Fruit fly (Drosophila melanogaster): ENCODE results near the gene bcd.
A peak's percentile ranks its signal among the peaks of the same experiment; 100 is the strongest.

Gene bcd

DNA sequence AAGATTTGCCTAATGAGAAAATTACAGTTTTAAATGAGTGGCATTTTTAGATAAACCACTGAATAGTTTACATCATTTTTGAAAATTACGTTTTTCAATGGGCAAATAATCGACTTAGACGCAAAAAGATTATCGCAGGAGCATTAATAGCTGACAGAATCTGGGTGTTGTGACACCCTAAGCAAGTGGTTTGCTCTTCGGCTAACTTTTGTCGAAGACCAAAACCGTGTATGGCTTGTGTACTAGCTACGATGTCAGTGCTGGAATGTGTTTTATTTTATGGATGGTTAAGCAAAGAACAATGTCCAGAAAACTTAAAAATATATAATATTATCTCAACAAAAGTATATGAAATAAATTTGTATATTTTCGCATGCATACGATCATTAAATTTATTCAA is 50.4 kb downstream of the bcd start (continued):
- no peak for TF ChIP-seq CG31365 (tag; optimal IDR thresholded peaks at IDR 0.05)
- TF ChIP-seq CG6791 (GFP tag; IDR thresholded peaks at IDR 0.05; ENCODE audit: partially characterized antibody), result peak; percentile 70
- no peak for TF ChIP-seq CG15269 (tag; optimal IDR thresholded peaks at IDR 0.05)
- no peak for TF ChIP-seq CG9876 (GFP tag; optimal IDR thresholded peaks at IDR 0.05)
- TF ChIP-seq Hmx (GFP tag; optimal IDR thresholded peaks at IDR 0.05), result no peak
- no peak for TF ChIP-seq Camta (GFP tag; optimal IDR thresholded peaks at IDR 0.05)
- no peak for TF ChIP-seq crp (GFP tag; optimal IDR thresholded peaks at IDR 0.05)
- no peak for TF ChIP-seq Atf3 (GFP tag; optimal IDR thresholded peaks at IDR 0.05)
- peak in 1 of 2 experiments; percentile 15 for TF ChIP-seq chif (GFP tag; optimal IDR thresholded peaks at IDR 0.05)
- TF ChIP-seq Sox102F (GFP tag; optimal IDR thresholded peaks at IDR 0.05), result no peak
- no peak for TF ChIP-seq CG43689 (GFP tag; IDR thresholded peaks at IDR 0.05)
- no peak for TF ChIP-seq CG7745 (tag; optimal IDR thresholded peaks at IDR 0.05)
- TF ChIP-seq mirr (GFP tag; optimal IDR thresholded peaks at IDR 0.05), result no peak
- TF ChIP-seq CG33213 (GFP tag; optimal IDR thresholded peaks at IDR 0.05), result peak; percentile 63
- TF ChIP-seq amos (GFP tag; IDR thresholded peaks at IDR 0.05; ENCODE audit: partially characterized antibody), result peak; percentile 48
- no peak for TF ChIP-seq Sin3A (optimal IDR thresholded peaks at IDR 0.05)
- no peak for TF ChIP-seq CG17612 (GFP tag; IDR thresholded peaks at IDR 0.05)
- TF ChIP-seq GATAe (GFP tag; conservative IDR thresholded peaks at IDR 0.05), result no peak
- peak; percentile 52; the same call in 1 of the 3 replicates for TF ChIP-seq CG7963 (GFP tag; IDR thresholded peaks at IDR 0.05; ENCODE audit: partially characterized antibody)
- no peak for TF ChIP-seq Jarid2 (GFP tag; optimal IDR thresholded peaks at IDR 0.05)
- peak; percentile 63 for TF ChIP-seq Abd-B (GFP tag; optimal IDR thresholded peaks at IDR 0.05)
- TF ChIP-seq ato (GFP tag; IDR thresholded peaks at IDR 0.05; ENCODE audit: partially characterized antibody), result 0 out of 2 replicates have a peak, but pooled peaks have one; percentile 31
- peak; percentile 58 for TF ChIP-seq Bgb (GFP tag; IDR thresholded peaks at IDR 0.05; ENCODE audit: partially characterized antibody)
- TF ChIP-seq CG11456 (GFP tag; IDR thresholded peaks at IDR 0.05), result peak; percentile 42; the same call in 1 of the 3 replicates
- 0 out of 2 replicates have a peak, but pooled peaks have one; percentile 25 for TF ChIP-seq unc-4 (GFP tag; IDR thresholded peaks at IDR 0.05; ENCODE audit: partially characterized antibody)
- no peak for TF ChIP-seq CG11398 (GFP tag; optimal IDR thresholded peaks at IDR 0.05)
- TF ChIP-seq pnt (GFP tag; optimal IDR thresholded peaks at IDR 0.05), result peak; percentile 6
- peak; percentile 21 for TF ChIP-seq CG17829 (tag; optimal IDR thresholded peaks at IDR 0.05)
- no peak for TF ChIP-seq sqz (GFP tag; optimal IDR thresholded peaks at IDR 0.05)
- TF ChIP-seq pros (GFP tag; optimal IDR thresholded peaks at IDR 0.05), result no peak
- peak; percentile 78 for TF ChIP-seq CG13287 (GFP tag; IDR thresholded peaks at IDR 0.05; ENCODE audit: partially characterized antibody)
- TF ChIP-seq CG10267 (tag; optimal IDR thresholded peaks at IDR 0.05), result peak; percentile 75
- TF ChIP-seq oc (tag; optimal IDR thresholded peaks at IDR 0.05), result peak; percentile 27
- TF ChIP-seq Kr (GFP tag; optimal IDR thresholded peaks at IDR 0.05), result no peak
- TF ChIP-seq CG11247 (GFP tag; IDR thresholded peaks at IDR 0.05), result no peak
- TF ChIP-seq Dfd (GFP tag; optimal IDR thresholded peaks at IDR 0.05), result no peak
- no peak for TF ChIP-seq CG1602 (GFP tag; optimal IDR thresholded peaks at IDR 0.05)
- no peak for TF ChIP-seq grn (GFP tag; optimal IDR thresholded peaks at IDR 0.05)
- TF ChIP-seq sisA (GFP tag; IDR thresholded peaks at IDR 0.05), result no peak
- no peak for TF ChIP-seq CG4328 (GFP tag; optimal IDR thresholded peaks at IDR 0.05)
- TF ChIP-seq run (tag; optimal IDR thresholded peaks at IDR 0.05), result no peak
- TF ChIP-seq ranshi (GFP tag; IDR thresholded peaks at IDR 0.05), result no peak
- peak; percentile 31 for TF ChIP-seq BEAF-32 (GFP tag; optimal IDR thresholded peaks at IDR 0.05)
- peak; percentile 39 for TF ChIP-seq sens (GFP tag)
- TF ChIP-seq CG11504 (tag; optimal IDR thresholded peaks at IDR 0.05), result peak; percentile 55
- no peak for TF ChIP-seq CG14667 (GFP tag; IDR thresholded peaks at IDR 0.05)
- no peak for TF ChIP-seq tna (GFP tag; IDR thresholded peaks at IDR 0.05; ENCODE audit: partially characterized antibody)
- no peak for TF ChIP-seq CG15601 (tag; optimal IDR thresholded peaks at IDR 0.05)
- 0 out of 3 replicates have a peak, but pooled peaks have one; percentile 22 for TF ChIP-seq CG17361 (GFP tag; IDR thresholded peaks at IDR 0.05)
- TF ChIP-seq CG2678 (tag; optimal IDR thresholded peaks at IDR 0.05), result no peak

All from whole organism, embryonic.